Fruit fly (Drosophila melanogaster): ENCODE data around the gene CG5194.

Gene CG5194

dm6 chr3L:9023627-9024026, 14.0 kb upstream of the CG5194 start (continued):
- TF ChIP-seq CG15011 (GFP tag; optimal IDR thresholded peaks at IDR 0.05) (peak; percentile 9), Hsf (GFP tag; optimal IDR thresholded peaks at IDR 0.05) (peak; percentile 72), shn (GFP tag; optimal IDR thresholded peaks at IDR 0.05) (peak; percentile 24), klu (GFP tag; IDR thresholded peaks at IDR 0.05) (peak; percentile 33; the same call in 1 of the 2 replicates), CG15696 (tag; optimal IDR thresholded peaks at IDR 0.05) (peak; percentile 94), vnd (GFP tag; IDR thresholded peaks at IDR 0.05; ENCODE audit: partially characterized antibody) (no peak), dm (GFP tag; optimal IDR thresholded peaks at IDR 0.05) (peak; percentile 13), Sry-δ (GFP tag; optimal IDR thresholded peaks at IDR 0.05) (peak; percentile 20), lbe (GFP tag; optimal IDR thresholded peaks at IDR 0.05) (no peak), maf-S (GFP tag; optimal IDR thresholded peaks at IDR 0.05) (peak; percentile 22), CG31388 (GFP tag; optimal IDR thresholded peaks at IDR 0.05) (peak; percentile 10), fd96Cb (tag; optimal IDR thresholded peaks at IDR 0.05) (peak; percentile 57), ranshi (GFP tag; IDR thresholded peaks at IDR 0.05) (peak; percentile 50; the same call in 1 of the 2 replicates), ATbp (GFP tag; optimal IDR thresholded peaks at IDR 0.05) (peak; percentile 22), D (optimal IDR thresholded peaks at IDR 0.05) (no peak), D (GFP tag; optimal IDR thresholded peaks at IDR 0.05) (peak; percentile 55), Sin3A (optimal IDR thresholded peaks at IDR 0.05) (no peak), ci (GFP tag; IDR thresholded peaks at IDR 0.05) (peak; percentile 66), HHEX (GFP tag; optimal IDR thresholded peaks at IDR 0.05) (peak; percentile 20), Antp (GFP tag; optimal IDR thresholded peaks at IDR 0.05) (peak; percentile 28), onecut (GFP tag; IDR thresholded peaks at IDR 0.05) (peak; percentile 57), pum (GFP tag; optimal IDR thresholded peaks at IDR 0.05) (peak; percentile 63), gcm2 (GFP tag; optimal IDR thresholded peaks at IDR 0.05) (peak; percentile 16), CG6175 (GFP tag; IDR thresholded peaks at IDR 0.05) (no peak), Gsc (GFP tag; IDR thresholded peaks at IDR 0.05) (peak; percentile 19; the same call in 1 of the 2 replicates), Scr (GFP tag; IDR thresholded peaks at IDR 0.05; ENCODE audit: partially characterized antibody) (no peak), gcm (GFP tag; optimal IDR thresholded peaks at IDR 0.05) (peak; percentile 51), sug (tag; optimal IDR thresholded peaks at IDR 0.05) (no peak), br (optimal IDR thresholded peaks at IDR 0.05) (no peak), ara (GFP tag; IDR thresholded peaks at IDR 0.05) (peak; percentile 87), Meics (GFP tag; optimal IDR thresholded peaks at IDR 0.05) (peak; percentile 42), CG9609 (GFP tag; optimal IDR thresholded peaks at IDR 0.05) (peak; percentile 58), Chrac-16 (GFP tag; optimal IDR thresholded peaks at IDR 0.05) (peak; percentile 77), CG1233 (GFP tag; optimal IDR thresholded peaks at IDR 0.05) (peak; percentile 55), mam (GFP tag; optimal IDR thresholded peaks at IDR 0.05) (peak; percentile 38), Ssrp (tag; optimal IDR thresholded peaks at IDR 0.05) (peak; percentile 58), trem (tag; optimal IDR thresholded peaks at IDR 0.05) (peak; percentile 66), CG11504 (tag; optimal IDR thresholded peaks at IDR 0.05) (peak; percentile 69), sr (GFP tag; IDR thresholded peaks at IDR 0.05) (no peak), CG3281 (GFP tag; optimal IDR thresholded peaks at IDR 0.05) (peak; percentile 35), exex (tag; optimal IDR thresholded peaks at IDR 0.05) (no peak), Hr51 (GFP tag; optimal IDR thresholded peaks at IDR 0.05) (peak; percentile 18 to 65), dmrt11E (tag; optimal IDR thresholded peaks at IDR 0.05) (peak; percentile 91), Opbp (GFP tag; IDR thresholded peaks at IDR 0.05; ENCODE audit: partially characterized antibody) (no peak), CG6813 (GFP tag; optimal IDR thresholded peaks at IDR 0.05) (peak; percentile 24), CG2120 (GFP tag; optimal IDR thresholded peaks at IDR 0.05) (peak; percentile 60), amos (GFP tag; IDR thresholded peaks at IDR 0.05; ENCODE audit: partially characterized antibody) (no peak), Neu2 (GFP tag; optimal IDR thresholded peaks at IDR 0.05; ENCODE audit: borderline replicate concordance) (peak; percentile 31), CG32772 (GFP tag; IDR thresholded peaks at IDR 0.05) (peak; percentile 56), CG12299 (tag; optimal IDR thresholded peaks at IDR 0.05) (no peak), CG32767 (GFP tag; IDR thresholded peaks at IDR 0.05) (no peak)

Measured in whole organism, embryonic.